Fruit fly (Drosophila melanogaster): Measurements from ENCODE around the gene pnr.

DNA sequence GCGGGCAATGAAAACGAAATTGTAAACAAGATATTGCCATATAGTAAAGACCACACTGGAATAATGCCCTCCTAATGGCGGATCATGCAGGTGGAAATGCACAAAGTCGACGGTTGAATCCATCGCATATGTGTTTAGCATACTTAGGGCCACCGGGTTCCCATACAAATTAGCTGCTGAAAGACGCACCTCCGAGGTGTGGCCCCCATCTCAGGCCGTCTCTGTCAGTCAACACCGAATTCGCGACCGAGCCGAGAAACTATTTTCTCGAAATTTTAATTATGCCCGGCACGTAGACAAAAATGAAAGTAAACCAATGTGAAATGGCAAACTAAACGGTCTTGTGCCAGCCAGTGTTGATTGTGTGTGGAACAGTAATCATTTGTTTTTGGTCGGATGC, 52.4 kb downstream of the pnr start:
- TF ChIP-seq psq (optimal IDR thresholded peaks at IDR 0.05) (no peak), Myc (optimal IDR thresholded peaks at IDR 0.05) (no peak)
